Worm (Caenorhabditis elegans): ENCODE measurements around the gene ubc-6.

ce11 chrII:7489605-7490004, 10.6 kb downstream of the ubc-6 start, which contains the start of gene D1022.9:
- no peak for TF ChIP-seq lsy-2 (tag; optimal IDR thresholded peaks at IDR 0.05)
- TF ChIP-seq mab-5 (tag; optimal IDR thresholded peaks at IDR 0.05), result no peak
